Worm (Caenorhabditis elegans): Measurements from ENCODE around the gene F54D12.1.

- TF ChIP-seq zag-1 (tag; optimal IDR thresholded peaks at IDR 0.05), result no peak
- TF ChIP-seq F49E8.2 (tag; optimal IDR thresholded peaks at IDR 0.05; ENCODE audit: borderline replicate concordance), result no peak
- no peak for TF ChIP-seq R02D3.7 (tag; optimal IDR thresholded peaks at IDR 0.05)
- TF ChIP-seq lin-39 (tag; optimal IDR thresholded peaks at IDR 0.05), result no peak
- TF ChIP-seq duxl-1 (tag; optimal IDR thresholded peaks at IDR 0.05; ENCODE audit: poor library complexity), result no peak
- TF ChIP-seq nhr-25 (tag; optimal IDR thresholded peaks at IDR 0.05; ENCODE audit: borderline replicate concordance, insufficient read depth), result no peak
- TF ChIP-seq ceh-82 (tag; optimal IDR thresholded peaks at IDR 0.05), result no peak
- TF ChIP-seq egl-27 (tag; optimal IDR thresholded peaks at IDR 0.05), result no peak
- no peak for TF ChIP-seq mxl-3 (GFP tag; optimal IDR thresholded peaks at IDR 0.05)
- no peak for TF ChIP-seq ama-1 (optimal IDR thresholded peaks at IDR 0.05)
- TF ChIP-seq ztf-11 (tag; optimal IDR thresholded peaks at IDR 0.05), result no peak
- no peak for TF ChIP-seq nhr-48 (tag; optimal IDR thresholded peaks at IDR 0.05)
- no peak for TF ChIP-seq ceh-32 (tag; optimal IDR thresholded peaks at IDR 0.05; ENCODE audit: poor library complexity)
Observed at ce11 chrII:1372966-1373365, 27.2 kb upstream of the F54D12.1 start.

Data from whole organism, L4 larva.